Worm (Caenorhabditis elegans): ENCODE results near the gene old-1.
"Not testable (repeated sequence)": the region's sequence is repeated elsewhere in the genome, so short reads cannot be mapped to it uniquely, and the experiment has no call there.

old-1 gene

ce11 chrII:9874508-9875229 is 6.1 kb upstream of the old-1 start, which contains the start of the genes chil-2 and ctsa-3.2:
chil-2 (minus strand) TSS chrII:9874608.
ctsa-3.2 (plus strand) TSS chrII:9875179.
- no peak for TF ChIP-seq unc-62 (GFP tag; optimal IDR thresholded peaks at IDR 0.05)

DNA sequence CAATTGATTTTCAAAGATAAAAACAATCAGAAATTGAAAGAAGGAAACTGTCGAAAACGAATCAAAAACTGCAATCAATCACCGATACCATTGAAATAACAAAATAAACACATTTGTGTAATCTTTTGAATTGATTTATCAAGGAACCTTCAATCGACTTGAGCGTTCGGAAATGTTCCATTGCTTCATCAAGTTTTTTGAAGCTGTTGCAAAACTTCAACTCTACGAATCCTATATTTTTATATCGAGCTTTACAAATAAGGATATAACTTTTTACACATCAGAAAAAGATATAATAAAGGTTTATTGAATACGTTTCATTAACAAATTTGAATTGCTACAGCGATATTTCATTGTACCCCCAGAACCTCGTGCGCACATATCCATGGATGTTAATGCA is 4.4 kb upstream of the old-1 start, which contains the start of gene chil-8:
Gene chil-8, minus strand, starts transcription at position 101 of the 400 bp plus-strand sequence.
- no peak for TF ChIP-seq unc-62 (GFP tag; optimal IDR thresholded peaks at IDR 0.05)

DNA sequence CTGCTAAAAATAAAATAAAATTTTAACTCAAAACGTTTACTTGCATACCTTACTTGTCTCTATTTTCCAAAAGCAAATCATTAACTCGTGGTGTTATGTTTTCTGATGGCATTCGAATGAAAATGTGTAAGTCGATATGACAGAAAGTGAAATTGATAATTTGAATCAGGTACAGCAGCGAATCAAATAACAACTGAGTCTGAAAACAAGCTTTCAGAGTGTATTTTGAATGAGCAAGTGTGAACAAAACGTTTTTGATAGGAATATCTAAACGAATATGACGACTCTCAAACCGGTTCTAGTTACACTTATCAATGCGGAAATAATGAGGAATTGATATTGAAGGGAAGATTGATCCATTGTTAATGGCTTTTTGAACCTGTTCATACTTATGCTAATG is 2.5 kb upstream of the old-1 start, which contains the start of gene chil-7:
Gene chil-7, minus strand, starts transcription at position 112 of the 400 bp plus-strand sequence.
- TF ChIP-seq unc-62 (GFP tag; optimal IDR thresholded peaks at IDR 0.05) = no peak

ce11 chrII:9868207-9868606 is 340 bp downstream of the old-1 start:
- no peak for TF ChIP-seq unc-62 (GFP tag; optimal IDR thresholded peaks at IDR 0.05)

DNA sequence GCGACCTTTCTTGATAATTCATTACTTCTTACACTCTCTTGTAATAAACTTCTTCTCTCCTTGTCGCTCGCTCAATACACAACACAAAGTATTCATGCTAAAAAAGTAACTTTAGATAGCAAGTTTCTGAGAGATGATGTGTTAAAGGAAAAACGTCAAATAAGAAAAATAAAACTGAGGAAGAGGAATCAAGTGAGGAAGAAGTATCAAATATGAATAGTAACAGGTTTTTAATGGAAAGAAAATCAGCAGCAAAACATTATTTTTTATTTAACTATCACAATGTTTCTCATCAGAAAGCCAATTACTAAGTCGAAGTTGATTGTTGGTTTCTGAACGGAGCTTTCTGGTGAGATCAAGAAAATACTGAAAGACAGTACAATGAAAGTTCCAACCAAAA is 2.2 kb downstream of the old-1 start, which contains the start of gene chil-1:
Gene chil-1, minus strand, starts transcription at position 101 of the 400 bp plus-strand sequence.
- TF ChIP-seq unc-62 (GFP tag; optimal IDR thresholded peaks at IDR 0.05) = not testable (repeated sequence)

- no peak for TF ChIP-seq unc-62 (GFP tag; optimal IDR thresholded peaks at IDR 0.05)
Observed at ce11 chrII:9862147-9862546, 6.4 kb downstream of the old-1 start, which contains the start of gene C08H9.18. C08H9.18 (minus strand) TSS chrII:9862247.

- TF ChIP-seq unc-62 (GFP tag; optimal IDR thresholded peaks at IDR 0.05) = no peak
Observed at ce11 chrII:9861394-9861793, 7.2 kb downstream of the old-1 start, which contains the start of gene chil-3. chil-3 (minus strand) TSS chrII:9861494.

ce11 chrII:9859575-9859974 is 9.0 kb downstream of the old-1 start, which contains the start of gene chil-5:
chil-5 (minus strand) TSS chrII:9859675.
- TF ChIP-seq unc-62 (GFP tag; optimal IDR thresholded peaks at IDR 0.05) = no peak

DNA sequence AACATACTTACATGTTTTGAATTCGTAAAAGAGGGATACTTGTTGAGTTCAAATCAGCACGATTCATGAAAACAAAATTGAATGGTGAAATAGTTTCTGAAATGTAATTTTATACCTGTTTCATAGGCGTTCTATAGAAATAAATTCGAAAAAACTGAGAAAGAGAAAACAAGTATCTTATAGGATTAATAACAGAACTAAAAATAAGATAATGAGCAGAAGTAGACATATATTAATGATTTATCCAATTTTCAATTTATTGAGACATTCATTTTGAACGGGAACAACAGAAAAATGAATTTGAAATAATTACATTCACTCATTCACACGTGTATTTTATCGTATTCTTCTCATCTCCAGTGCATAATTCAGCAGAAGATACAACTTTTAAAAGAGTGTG is 10.8 kb downstream of the old-1 start, which contains the start of gene chil-6:
Gene chil-6, minus strand, starts transcription at position 101 of the 400 bp plus-strand sequence.
- TF ChIP-seq unc-62 (GFP tag; optimal IDR thresholded peaks at IDR 0.05) = no peak

DNA sequence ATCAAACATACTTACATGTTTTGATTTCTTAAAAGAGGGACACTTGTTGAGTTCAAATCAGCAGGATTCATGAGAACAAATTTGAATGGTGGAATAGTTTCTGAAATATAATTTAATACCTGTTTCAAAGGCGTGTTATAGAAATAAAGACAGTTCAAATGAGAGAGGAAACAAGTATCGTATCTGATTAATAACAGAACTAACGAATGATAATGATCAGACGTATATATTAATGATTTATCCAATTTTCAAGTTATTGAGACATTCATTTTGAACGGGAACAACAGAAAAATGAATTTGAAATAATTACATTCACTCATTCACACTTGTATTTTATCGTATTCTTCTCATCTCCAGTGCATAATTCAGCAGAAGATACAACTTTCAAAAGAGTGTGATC is 12.9 kb downstream of the old-1 start, which contains the start of gene chil-4:
Gene chil-4, minus strand, starts transcription at position 101 of the 400 bp plus-strand sequence.
- no peak for TF ChIP-seq unc-62 (GFP tag; optimal IDR thresholded peaks at IDR 0.05)

- no peak for TF ChIP-seq unc-62 (GFP tag; optimal IDR thresholded peaks at IDR 0.05)
Observed at ce11 chrII:9850945-9851344, 17.6 kb downstream of the old-1 start, which contains the start of gene ZK938.10. ZK938.10 (minus strand) TSS chrII:9851045.

ce11 chrII:9849497-9849896 is 19.1 kb downstream of the old-1 start, which contains the start of gene old-2:
old-2 (minus strand) TSS chrII:9849597.
- no peak for TF ChIP-seq unc-62 (GFP tag; optimal IDR thresholded peaks at IDR 0.05)

DNA sequence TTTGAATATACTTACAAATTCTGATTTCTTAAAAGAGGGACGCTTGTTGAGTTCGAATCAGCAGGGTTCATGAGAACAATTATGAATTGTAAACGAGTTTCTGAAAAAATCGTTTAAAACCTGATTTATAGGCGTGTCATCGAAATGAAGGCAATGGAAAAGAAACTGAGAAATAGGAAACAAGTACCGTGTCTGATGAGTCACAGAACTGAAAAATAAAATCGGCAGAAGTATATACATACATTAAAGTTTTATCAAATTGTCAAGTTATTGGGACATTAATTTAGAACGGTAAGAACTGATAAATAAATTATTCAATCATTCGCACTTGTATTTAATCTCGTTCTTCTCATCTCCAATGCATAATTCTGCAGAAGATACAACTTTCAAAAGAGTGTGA is 23.3 kb downstream of the old-1 start, which contains the start of gene chil-9:
Gene chil-9, minus strand, starts transcription at position 101 of the 400 bp plus-strand sequence.
- TF ChIP-seq unc-62 (GFP tag; optimal IDR thresholded peaks at IDR 0.05) = no peak

ce11 chrII:9841985-9842505 is 26.5 kb downstream of the old-1 start, which contains the start of gene rnh-1.2:
rnh-1.2 (minus strand) TSS chrII:9842035.
- TF ChIP-seq unc-62 (GFP tag; optimal IDR thresholded peaks at IDR 0.05) = no peak

DNA sequence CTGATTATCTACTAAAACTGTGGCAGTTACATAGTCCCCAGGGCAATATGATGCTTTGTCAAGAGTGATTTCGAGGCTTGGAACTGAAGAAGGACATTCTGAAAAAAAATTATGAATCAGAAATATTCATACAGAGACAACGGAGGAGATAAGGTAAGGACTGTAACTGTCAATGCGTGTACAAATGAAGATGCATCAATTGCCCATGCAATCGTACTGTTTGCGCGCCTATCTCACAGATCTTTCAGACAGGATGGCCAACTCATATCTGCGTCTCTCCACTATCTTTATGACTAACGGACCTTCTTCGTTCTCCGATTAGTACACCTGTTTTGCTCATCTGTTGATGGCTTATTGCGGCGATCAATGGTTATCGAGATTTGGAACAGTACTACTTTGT is 28.2 kb downstream of the old-1 start, which contains the start of gene ZK938.11:
Gene ZK938.11, minus strand, starts transcription at position 101 of the 400 bp plus-strand sequence.
- TF ChIP-seq unc-62 (GFP tag; optimal IDR thresholded peaks at IDR 0.05) = no peak

- no peak for TF ChIP-seq unc-62 (GFP tag; optimal IDR thresholded peaks at IDR 0.05)
Observed at ce11 chrII:9838260-9838935, 30.1 kb downstream of the old-1 start, which contains the start of gene arrd-4. arrd-4 (minus strand) TSS chrII:9838310.

All from whole organism, dauer.